Fruit fly (Drosophila melanogaster) whole organism, embryonic: ENCODE measurements around the gene mTTF.

Source experiments
- Bteb2 ChIP-seq: fragments of 200-800 bp; sonication (Bioruptor generic); optimal IDR thresholded peaks from 2 replicates; lab custom pipeline; 2016; ENCODE audit warnings: missing biosample characterization, missing genetic modification characterization
- CG10321 ChIP-seq: fragments of 200-800 bp; sonication (Bioruptor generic); IDR thresholded peaks from 2 replicates; pipeline ENCODE4 v1.3.6; 2022; ENCODE audit warnings: missing biosample characterization, missing genetic modification characterization
- CG10543 ChIP-seq: fragments of 200-800 bp; sonication (Bioruptor generic); optimal IDR thresholded peaks from 3 replicates; lab custom pipeline; 2017; ENCODE audit warnings: missing biosample characterization, mild to moderate bottlenecking, missing genetic modification characterization, moderate library complexity
- CG12155 ChIP-seq: fragments of 200-800 bp; sonication (Bioruptor generic); optimal IDR thresholded peaks from 3 replicates; lab custom pipeline; 2016; ENCODE audit warnings: missing biosample characterization, missing genetic modification characterization
- CG1233 ChIP-seq: fragments of 200-800 bp; sonication (Bioruptor generic); optimal IDR thresholded peaks from 4 replicates; lab custom pipeline; 2018; ENCODE audit warnings: missing biosample characterization, mild to moderate bottlenecking, missing genetic modification characterization
- CG14965 ChIP-seq: fragments of 200-800 bp; sonication (Bioruptor generic); optimal IDR thresholded peaks from 2 replicates; lab custom pipeline; 2016; ENCODE audit warnings: missing biosample characterization, missing genetic modification characterization, borderline replicate concordance
- CG15011 ChIP-seq: fragments of 200-800 bp; sonication (Bioruptor generic); optimal IDR thresholded peaks from 3 replicates; lab custom pipeline; 2018; ENCODE audit warnings: missing biosample characterization, mild to moderate bottlenecking, missing genetic modification characterization
- CG18764 ChIP-seq: fragments of 200-800 bp; sonication (Bioruptor generic); optimal IDR thresholded peaks from 3 replicates; lab custom pipeline; 2016; ENCODE audit warnings: missing biosample characterization, missing genetic modification characterization
- CG2120 ChIP-seq: fragments of 200-800 bp; sonication (Bioruptor generic); optimal IDR thresholded peaks from 3 replicates; lab custom pipeline; 2016; ENCODE audit warnings: missing biosample characterization, missing genetic modification characterization
- CG30431 ChIP-seq: fragments of 200-800 bp; sonication (Bioruptor generic); optimal IDR thresholded peaks from 2 replicates; lab custom pipeline; 2017; ENCODE audit warnings: missing biosample characterization, missing genetic modification characterization
- CG31388 ChIP-seq: fragments of 200-800 bp; sonication (Bioruptor generic); optimal IDR thresholded peaks from 2 replicates; lab custom pipeline; 2016; ENCODE audit warnings: missing biosample characterization, missing genetic modification characterization
- CG31441 ChIP-seq: fragments of 200-800 bp; sonication (Bioruptor generic); IDR thresholded peaks from 2 replicates; pipeline ENCODE4 v1.3.6; 2022; ENCODE audit warnings: missing biosample characterization, missing genetic modification characterization
- CG33213 ChIP-seq: fragments of 200-800 bp; sonication (Bioruptor generic); optimal IDR thresholded peaks from 3 replicates; lab custom pipeline; 2016; ENCODE audit warnings: missing biosample characterization, missing genetic modification characterization
- CG3726 ChIP-seq: fragments of 200-800 bp; sonication (Bioruptor generic); IDR thresholded peaks from 3 replicates; pipeline ENCODE4, ENCODE4 v1.3.6; 2022; ENCODE audit warnings: missing biosample characterization, missing genetic modification characterization
- CG43689 ChIP-seq: fragments of 200-800 bp; sonication (Bioruptor generic); IDR thresholded peaks from 2 replicates; pipeline ENCODE4 v1.3.6; 2022; ENCODE audit warnings: missing biosample characterization, missing genetic modification characterization
- CG4617 ChIP-seq: fragments of 200-800 bp; sonication (Bioruptor generic); optimal IDR thresholded peaks from 3 replicates; lab custom pipeline; 2016; ENCODE audit warnings: missing biosample characterization, missing genetic modification characterization, borderline replicate concordance
- CG7745 ChIP-seq: fragments of 200-800 bp; sonication (Bioruptor generic); optimal IDR thresholded peaks from 2 replicates; lab custom pipeline; 2018; ENCODE audit warnings: missing biosample characterization, mild to moderate bottlenecking, missing genetic modification characterization, moderate library complexity
- CG7928 ChIP-seq: fragments of 200-800 bp; sonication (Bioruptor generic); optimal IDR thresholded peaks from 2 replicates; lab custom pipeline; 2017; ENCODE audit warnings: missing biosample characterization, mild to moderate bottlenecking, missing genetic modification characterization
- CG8281 ChIP-seq: fragments of 200-800 bp; sonication (Bioruptor generic); optimal IDR thresholded peaks from 2 replicates; lab custom pipeline; 2018; ENCODE audit warnings: missing biosample characterization, mild to moderate bottlenecking, missing genetic modification characterization, moderate library complexity
- CG8478 ChIP-seq: fragments of >200 bp; optimal IDR thresholded peaks from 2 replicates; lab custom pipeline; 2018
- CG8924 ChIP-seq: fragments of 200-800 bp; optimal IDR thresholded peaks from 3 replicates; lab custom pipeline; 2019; ENCODE audit warnings: missing biosample characterization, mild to moderate bottlenecking, missing genetic modification characterization, moderate library complexity
- CG8944 ChIP-seq: fragments of 200-800 bp; sonication (Bioruptor generic); optimal IDR thresholded peaks from 3 replicates; lab custom pipeline; 2016; ENCODE audit warnings: missing biosample characterization, missing genetic modification characterization
- CG9797 ChIP-seq: fragments of 200-800 bp; sonication (Bioruptor generic); optimal IDR thresholded peaks from 3 replicates; lab custom pipeline; 2018; ENCODE audit warnings: missing biosample characterization, mild to moderate bottlenecking, missing genetic modification characterization
- D19B ChIP-seq: fragments of 200-800 bp; sonication (Bioruptor generic); optimal IDR thresholded peaks from 2 replicates; lab custom pipeline; 2017; ENCODE audit warnings: missing biosample characterization, mild to moderate bottlenecking, missing genetic modification characterization
- Dfd ChIP-seq, 2 experiments: fragments of >200 bp; optimal IDR thresholded peaks; 2 replicates each; lab custom pipeline; 2017; ENCODE audit warnings: missing biosample characterization in 2 of 2, missing genetic modification characterization in 2 of 2
- Eip74EF ChIP-seq, 2 experiments: fragments of 200-800 bp in 1 of 2; fragments of >200 bp in 1 of 2; sonication (Bioruptor generic) in 1 of 2; optimal IDR thresholded peaks; 2 replicates each; lab custom pipeline; 2017 to 2019; ENCODE audit warnings: missing biosample characterization in 2 of 2, missing genetic modification characterization in 2 of 2, mild to moderate bottlenecking in 1 of 2, moderate library complexity in 1 of 2
- Ets97D ChIP-seq: fragments of 200-800 bp; sonication (Bioruptor generic); optimal IDR thresholded peaks from 3 replicates; lab custom pipeline; 2016; ENCODE audit warnings: missing biosample characterization, missing genetic modification characterization
- Hand ChIP-seq: fragments of 200-800 bp; sonication (Bioruptor generic); optimal IDR thresholded peaks from 2 replicates; lab custom pipeline; 2017; ENCODE audit warnings: mild to moderate bottlenecking, missing biosample characterization, missing genetic modification reagents, missing genetic modification characterization
- Hey ChIP-seq: fragments of 200-800 bp; sonication (Bioruptor generic); optimal IDR thresholded peaks from 3 replicates; lab custom pipeline; 2018; ENCODE audit warnings: missing biosample characterization, mild to moderate bottlenecking, missing genetic modification characterization
- Hmr ChIP-seq: fragments of 200-800 bp; sonication (Bioruptor generic); optimal IDR thresholded peaks from 3 replicates; lab custom pipeline; 2017; ENCODE audit warnings: mild to moderate bottlenecking, missing biosample characterization, missing genetic modification reagents, missing genetic modification characterization
- Jarid2 ChIP-seq: fragments of 200-800 bp; sonication (Bioruptor generic); optimal IDR thresholded peaks from 3 replicates; lab custom pipeline; 2017; ENCODE audit warnings: mild to moderate bottlenecking, missing biosample characterization, missing genetic modification reagents, missing genetic modification characterization
- Kr ChIP-seq: fragments of 200-800 bp; sonication (Bioruptor generic); optimal IDR thresholded peaks from 2 replicates; lab custom pipeline; 2017; ENCODE audit warnings: missing biosample characterization, mild to moderate bottlenecking, missing genetic modification characterization
- Lhr ChIP-seq: fragments of 200-800 bp; sonication (Bioruptor generic); optimal IDR thresholded peaks from 3 replicates; lab custom pipeline; 2017; ENCODE audit warnings: mild to moderate bottlenecking, missing biosample characterization, missing genetic modification reagents, missing genetic modification characterization
- Max ChIP-seq: fragments of 200-800 bp; sonication (Bioruptor generic); optimal IDR thresholded peaks from 2 replicates; lab custom pipeline; 2016; ENCODE audit warnings: missing biosample characterization, mild to moderate bottlenecking, missing genetic modification characterization
- NfI ChIP-seq: fragments of 200-800 bp; sonication (Bioruptor generic); optimal IDR thresholded peaks from 3 replicates; lab custom pipeline; 2018; ENCODE audit warnings: missing biosample characterization, mild to moderate bottlenecking, missing genetic modification characterization, moderate library complexity
- Spps ChIP-seq: fragments of 200-800 bp; sonication (Bioruptor generic); optimal IDR thresholded peaks from 2 replicates; lab custom pipeline; 2018; ENCODE audit warnings: missing biosample characterization, mild to moderate bottlenecking, missing genetic modification characterization
- ase ChIP-seq: fragments of 200-800 bp; sonication (Bioruptor generic); IDR thresholded peaks from 3 replicates; pipeline ENCODE4 v1.3.6; 2022; ENCODE audit warnings: missing biosample characterization, missing genetic modification characterization
- chn ChIP-seq: fragments of 200-800 bp; sonication (Bioruptor generic); optimal IDR thresholded peaks from 2 replicates; lab custom pipeline; 2016; ENCODE audit warnings: missing biosample characterization, missing genetic modification characterization
- crc ChIP-seq: fragments of 200-800 bp; sonication (Bioruptor generic); optimal IDR thresholded peaks from 2 replicates; lab custom pipeline; 2016; ENCODE audit warnings: missing biosample characterization, missing genetic modification characterization
- crp ChIP-seq, 2 experiments: fragments of 200-800 bp; sonication (Bioruptor generic); optimal IDR thresholded peaks; 2 replicates in 1 of 2; 3 replicates in 1 of 2; lab custom pipeline; 2017; ENCODE audit warnings: missing biosample characterization in 2 of 2, missing genetic modification characterization in 2 of 2, mild to moderate bottlenecking in 1 of 2, moderate library complexity in 1 of 2
- exex ChIP-seq: fragments of 200-800 bp; sonication (Bioruptor generic); optimal IDR thresholded peaks from 4 replicates; lab custom pipeline; 2018; ENCODE audit warnings: missing biosample characterization, mild to moderate bottlenecking, missing genetic modification characterization, moderate library complexity
- gcm ChIP-seq: fragments of 200-800 bp; sonication (Bioruptor generic); optimal IDR thresholded peaks from 2 replicates; lab custom pipeline; 2019; ENCODE audit warnings: missing biosample characterization, mild to moderate bottlenecking, missing genetic modification characterization, moderate library complexity
- gcm2 ChIP-seq: fragments of 200-800 bp; sonication (Bioruptor generic); optimal IDR thresholded peaks from 2 replicates; lab custom pipeline; 2016; ENCODE audit warnings: missing biosample characterization, missing genetic modification characterization
- grn ChIP-seq: fragments of 200-800 bp; sonication (Bioruptor generic); optimal IDR thresholded peaks from 3 replicates; lab custom pipeline; 2017; ENCODE audit warnings: missing biosample characterization, missing genetic modification characterization
- jumu ChIP-seq: fragments of 200-800 bp; sonication (Bioruptor generic); optimal IDR thresholded peaks from 3 replicates; lab custom pipeline; 2016; ENCODE audit warnings: missing biosample characterization, missing genetic modification characterization
- phol ChIP-seq: fragments of 200-800 bp; sonication (Bioruptor generic); optimal IDR thresholded peaks from 3 replicates; lab custom pipeline; 2018; ENCODE audit warnings: missing biosample characterization, mild to moderate bottlenecking, missing genetic modification characterization, moderate library complexity
- repo ChIP-seq: fragments of 200-800 bp; sonication (Bioruptor generic); optimal IDR thresholded peaks from 2 replicates; lab custom pipeline; 2016; ENCODE audit warnings: missing biosample characterization, missing genetic modification characterization
- sc ChIP-seq, 3 experiments: fragments of >200 bp in 2 of 3; fragments of 200-800 bp in 1 of 3; sonication (Bioruptor generic) in 1 of 3; optimal IDR thresholded peaks; 2 replicates in 2 of 3; 3 replicates in 1 of 3; lab custom pipeline; 2017; ENCODE audit warnings: mild to moderate bottlenecking in 1 of 3, missing biosample characterization in 1 of 3, missing genetic modification characterization in 1 of 3, missing genetic modification reagents in 1 of 3
- tx ChIP-seq: fragments of 200-800 bp; sonication (Bioruptor generic); optimal IDR thresholded peaks from 2 replicates; lab custom pipeline; 2016; ENCODE audit warnings: missing biosample characterization, missing genetic modification characterization
- zen2 ChIP-seq: fragments of 200-800 bp; sonication (Bioruptor generic); IDR thresholded peaks from 3 replicates; pipeline ENCODE4 v1.3.6; 2022; ENCODE audit warnings: missing biosample characterization, missing genetic modification characterization; ENCODE audit not compliant: partially characterized antibody

mTTF gene

dm6 chr2L:14361736-14362180 is 13.2 kb upstream of the mTTF start, which contains the start of gene spel1 (continued):
- no peak for TF ChIP-seq Hey (tag; lab: Kevin White, UChicago)
- no peak for TF ChIP-seq CG8478 (lab: Kevin White, UChicago)
- TF ChIP-seq Eip74EF (GFP tag; optimal IDR thresholded peaks at IDR 0.05; lab: Kevin White, UChicago): peak in 1 of 2 experiments; percentile 77
- TF ChIP-seq CG30431: no peak
- peak; percentile 75 for TF ChIP-seq CG2120 (GFP tag; lab: Kevin White, UChicago)
- TF ChIP-seq CG10321 (GFP tag; lab: Robert Waterston, UW): 0 out of 2 replicates have a peak, but pooled peaks have one; percentile 10
- peak; percentile 46 for TF ChIP-seq CG8281 (tag; lab: Kevin White, UChicago)
- TF ChIP-seq CG4617: peak; percentile 60
- peak; percentile 51 for TF ChIP-seq Ets97D (GFP tag; lab: Kevin White, UChicago)
- no peak for TF ChIP-seq CG43689 (GFP tag; lab: Robert Waterston, UW)
- no peak for TF ChIP-seq grn (GFP tag; lab: Kevin White, UChicago)
- peak; percentile 2 for TF ChIP-seq Bteb2 (GFP tag; lab: Kevin White, UChicago)
- no peak for TF ChIP-seq Kr (GFP tag; lab: Kevin White, UChicago)
- TF ChIP-seq NfI (GFP tag; lab: Kevin White, UChicago): peak; percentile 44
- TF ChIP-seq crp (GFP tag; optimal IDR thresholded peaks at IDR 0.05; lab: Kevin White, UChicago): peak in 1 of 2 experiments; percentile 18
- TF ChIP-seq phol (tag; lab: Kevin White, UChicago): peak; percentile 89
- TF ChIP-seq Hand (GFP tag; lab: Kevin White, UChicago): no peak
- TF ChIP-seq Max: peak; percentile 20
- peak; percentile 65 for TF ChIP-seq CG18764
- peak; percentile 37 for TF ChIP-seq exex
- TF ChIP-seq gcm (GFP tag; lab: Kevin White, UChicago): peak; percentile 82
- no peak for TF ChIP-seq jumu (GFP tag; lab: Kevin White, UChicago)
- peak; percentile 22 for TF ChIP-seq CG31388 (GFP tag; lab: Kevin White, UChicago)
- TF ChIP-seq Jarid2 (GFP tag; lab: Kevin White, UChicago): no peak
- TF ChIP-seq ase (GFP tag; lab: Robert Waterston, UW): peak; percentile 58
- TF ChIP-seq CG3726 (GFP tag; lab: Robert Waterston, UW): peak; percentile 80; the same call in 2 of the 3 replicates
- TF ChIP-seq crc: no peak
- peak; percentile 41 for TF ChIP-seq Lhr (GFP tag; lab: Kevin White, UChicago)
- TF ChIP-seq chn: no peak
- no peak for TF ChIP-seq CG1233
- TF ChIP-seq CG10543 (GFP tag; lab: Kevin White, UChicago): no peak
- peak; percentile 67 for TF ChIP-seq CG9797 (GFP tag; lab: Kevin White, UChicago)
- peak; percentile 70 for TF ChIP-seq CG12155
- TF ChIP-seq CG7745: no peak
- peak; percentile 35 for TF ChIP-seq CG8944
- peak; percentile 81 for TF ChIP-seq Hmr
- TF ChIP-seq CG15011 (GFP tag; lab: Kevin White, UChicago): peak; percentile 58
- no peak for TF ChIP-seq tx (GFP tag; lab: Kevin White, UChicago)
- TF ChIP-seq Spps (tag; lab: Kevin White, UChicago): peak; percentile 81
- TF ChIP-seq CG8924 (tag; lab: Kevin White, UChicago): peak; percentile 86
- no peak for TF ChIP-seq CG14965 (GFP tag; lab: Kevin White, UChicago)
- TF ChIP-seq Dfd (GFP tag; optimal IDR thresholded peaks at IDR 0.05; lab: Kevin White, UChicago): no peak
- TF ChIP-seq CG33213 (GFP tag; lab: Kevin White, UChicago): peak; percentile 57
- no peak for TF ChIP-seq CG7928 (GFP tag; lab: Kevin White, UChicago)
- TF ChIP-seq repo: no peak
- TF ChIP-seq sc (optimal IDR thresholded peaks at IDR 0.05; lab: Kevin White, UChicago): no peak
- TF ChIP-seq sc (GFP tag; optimal IDR thresholded peaks at IDR 0.05; lab: Kevin White, UChicago): peak; percentile 39
- no peak for TF ChIP-seq gcm2 (GFP tag; lab: Kevin White, UChicago)
- TF ChIP-seq D19B (GFP tag; lab: Kevin White, UChicago): peak; percentile 38
- TF ChIP-seq CG31441 (GFP tag; lab: Robert Waterston, UW): peak; percentile 91
- no peak for TF ChIP-seq zen2
